Worm (Caenorhabditis elegans) whole organism, early embryonic: Measurements from ENCODE around the gene F37A8.1.

Experiments
- aly-1 ChIP-seq: sonication (generic microtip); optimal IDR thresholded peaks from 2 replicates; lab custom pipeline; 2016; ENCODE audit warnings: missing genetic modification characterization, missing compliant biosample characterization
- ama-1 ChIP-seq: fragments of 150-350 bp; optimal IDR thresholded peaks from 2 replicates; lab custom pipeline; 2014
- ceh-13 ChIP-seq: fragments of 200-800 bp; sonication (Bioruptor generic); optimal IDR thresholded peaks from 2 replicates; lab custom pipeline; 2018; ENCODE audit warnings: mild to moderate bottlenecking, missing genetic modification characterization, missing compliant biosample characterization
- ceh-36 ChIP-seq: sonication (generic microtip); optimal IDR thresholded peaks from 2 replicates; lab custom pipeline; 2016; ENCODE audit warnings: missing genetic modification characterization, inconsistent platforms, missing compliant biosample characterization
- flt-1 ChIP-seq: fragments of 200-800 bp; sonication (Bioruptor generic); IDR thresholded peaks from 2 replicates; pipeline ENCODE4 v1.3.6; 2022; ENCODE audit warnings: missing genetic modification characterization, missing compliant biosample characterization
- hmbx-1 ChIP-seq: sonication (generic microtip); optimal IDR thresholded peaks from 2 replicates; lab custom pipeline; 2016; ENCODE audit warnings: mild to moderate bottlenecking, missing genetic modification characterization, missing compliant biosample characterization
- hmg-4 ChIP-seq: fragments of 200-800 bp; sonication (Bioruptor generic); optimal IDR thresholded peaks from 2 replicates; lab custom pipeline; 2018; ENCODE audit warnings: mild to moderate bottlenecking, missing genetic modification characterization, missing compliant biosample characterization
- hnd-1 ChIP-seq: sonication (generic microtip); optimal IDR thresholded peaks from 2 replicates; lab custom pipeline; 2016; ENCODE audit warnings: missing genetic modification characterization, missing compliant biosample characterization
- pes-1 ChIP-seq: fragments of 200-800 bp; sonication (Bioruptor generic); IDR thresholded peaks from 2 replicates; pipeline ENCODE4 v1.3.6; 2022; ENCODE audit warnings: missing genetic modification reagents, missing genetic modification characterization, missing compliant biosample characterization
- scrt-1 ChIP-seq: fragments of 200-800 bp; sonication (Bioruptor generic); IDR thresholded peaks from 2 replicates; pipeline ENCODE4 v1.3.6; 2022; ENCODE audit warnings: missing genetic modification characterization, missing compliant biosample characterization
- sea-1 ChIP-seq: fragments of 200-800 bp; sonication (Bioruptor generic); conservative IDR thresholded peaks from 2 replicates; pipeline ENCODE4 v1.3.6; 2022; ENCODE audit warnings: missing genetic modification characterization, missing compliant biosample characterization
- tbx-11 ChIP-seq: fragments of 200-800 bp; sonication (Bioruptor generic); IDR thresholded peaks from 2 replicates; pipeline ENCODE4 v1.3.6; 2022; ENCODE audit warnings: missing genetic modification characterization, missing compliant biosample characterization
- tbx-37 ChIP-seq: fragments of 200-800 bp; sonication (Bioruptor generic); conservative IDR thresholded peaks from 2 replicates; pipeline ENCODE4 v1.3.6; 2022; ENCODE audit warnings: missing genetic modification reagents, missing genetic modification characterization, missing compliant biosample characterization
- tra-4 ChIP-seq: sonication (generic microtip); optimal IDR thresholded peaks from 2 replicates; lab custom pipeline; 2017; ENCODE audit warnings: missing genetic modification characterization, missing compliant biosample characterization

DNA sequence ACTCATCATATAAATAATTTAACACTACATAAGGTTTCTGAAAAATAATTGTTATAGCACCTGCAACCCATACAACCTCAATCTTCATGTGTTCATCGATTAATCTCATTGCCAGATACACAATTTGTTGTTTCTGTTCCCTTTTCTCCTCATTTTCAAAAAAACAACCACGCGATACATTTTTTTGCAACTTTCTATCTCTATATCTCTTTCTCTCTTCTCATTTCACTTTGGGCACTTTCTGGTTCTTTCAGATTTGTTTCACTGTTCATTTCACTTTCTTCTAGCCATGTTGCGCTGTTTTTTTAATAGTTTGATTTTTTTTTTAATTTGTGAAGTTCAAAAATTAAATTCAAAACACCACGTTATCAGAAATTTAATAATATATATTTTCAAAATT is 31.0 kb downstream of the F37A8.1 start:
- no peak for TF ChIP-seq tbx-37
- TF ChIP-seq tbx-11 (GFP tag; lab: Robert Waterston, UW), result no peak
- TF ChIP-seq hmbx-1 (tag; lab: Kevin White, UChicago), result no peak
- no peak for TF ChIP-seq flt-1
- TF ChIP-seq ceh-36 (tag; lab: Kevin White, UChicago), result no peak
- TF ChIP-seq ama-1 (lab: Kevin White, UChicago), result no peak
- no peak for TF ChIP-seq ceh-13 (GFP tag; lab: Kevin White, UChicago)
- no peak for TF ChIP-seq tra-4 (tag; lab: Kevin White, UChicago)
- TF ChIP-seq sea-1, result no peak
- no peak for TF ChIP-seq aly-1 (tag; lab: Kevin White, UChicago)
- no peak for TF ChIP-seq scrt-1 (GFP tag; lab: Robert Waterston, UW)
- no peak for TF ChIP-seq pes-1 (GFP tag; lab: Robert Waterston, UW)
- TF ChIP-seq hmg-4 (GFP tag; lab: Kevin White, UChicago), result no peak
- no peak for TF ChIP-seq hnd-1 (tag; lab: Kevin White, UChicago)
